Fruit fly (Drosophila melanogaster) whole organism, embryonic: Measurements from ENCODE around the gene Mco1.
A peak's percentile ranks its signal among the peaks of the same experiment; 100 is the strongest.

Source experiments
- Atf-2 ChIP-seq: fragments of 200-800 bp; sonication (Bioruptor generic); optimal IDR thresholded peaks from 2 replicates; lab custom pipeline; 2016; ENCODE audit warnings: missing biosample characterization, missing genetic modification characterization
- Atf3 ChIP-seq: fragments of 200-800 bp; sonication (Bioruptor generic); optimal IDR thresholded peaks from 3 replicates; lab custom pipeline; 2016; ENCODE audit warnings: missing biosample characterization, missing genetic modification characterization
- CG10147 ChIP-seq: fragments of 200-800 bp; sonication (Bioruptor generic); optimal IDR thresholded peaks from 2 replicates; lab custom pipeline; 2019; ENCODE audit warnings: missing biosample characterization, mild to moderate bottlenecking, missing genetic modification characterization, moderate library complexity
- CG1024 ChIP-seq: fragments of 200-800 bp; sonication (Bioruptor generic); IDR thresholded peaks from 2 replicates; pipeline ENCODE4 v1.3.6; 2022; ENCODE audit warnings: missing biosample characterization, missing genetic modification characterization
- CG10366 ChIP-seq: fragments of 200-800 bp; sonication (Bioruptor generic); IDR thresholded peaks from 2 replicates; pipeline ENCODE4 v1.3.6; 2022; ENCODE audit warnings: missing biosample characterization, missing genetic modification characterization
- CG10565 ChIP-seq: fragments of 200-800 bp; sonication (Bioruptor generic); optimal IDR thresholded peaks from 3 replicates; lab custom pipeline; 2016; ENCODE audit warnings: missing biosample characterization, mild to moderate bottlenecking, missing genetic modification characterization
- CG13775 ChIP-seq: fragments of 200-800 bp; sonication (Bioruptor generic); optimal IDR thresholded peaks from 3 replicates; lab custom pipeline; 2017; ENCODE audit warnings: missing biosample characterization, mild to moderate bottlenecking, missing genetic modification characterization
- CG13894 ChIP-seq: fragments of 200-800 bp; sonication (Bioruptor generic); optimal IDR thresholded peaks from 3 replicates; lab custom pipeline; 2018; ENCODE audit warnings: missing biosample characterization, mild to moderate bottlenecking, missing genetic modification characterization, moderate library complexity
- CG14965 ChIP-seq: fragments of 200-800 bp; sonication (Bioruptor generic); optimal IDR thresholded peaks from 2 replicates; lab custom pipeline; 2016; ENCODE audit warnings: missing biosample characterization, missing genetic modification characterization, borderline replicate concordance
- CG1529 ChIP-seq: fragments of 200-800 bp; sonication (Bioruptor generic); optimal IDR thresholded peaks from 3 replicates; lab custom pipeline; 2018; ENCODE audit warnings: missing biosample characterization, missing genetic modification characterization
- CG15696 ChIP-seq: fragments of 200-800 bp; sonication (Bioruptor generic); optimal IDR thresholded peaks from 2 replicates; lab custom pipeline; 2019; ENCODE audit warnings: missing biosample characterization, mild to moderate bottlenecking, missing genetic modification characterization, moderate library complexity
- CG1602 ChIP-seq: fragments of 200-800 bp; sonication (Bioruptor generic); optimal IDR thresholded peaks from 3 replicates; lab custom pipeline; 2016; ENCODE audit warnings: missing biosample characterization, missing genetic modification characterization
- CG16779 ChIP-seq: fragments of 200-800 bp; sonication (Bioruptor generic); IDR thresholded peaks from 2 replicates; pipeline ENCODE4 v1.3.6; 2022; ENCODE audit warnings: missing biosample characterization, missing genetic modification characterization
- CG17186 ChIP-seq: fragments of 200-800 bp; sonication (Bioruptor generic); optimal IDR thresholded peaks from 3 replicates; lab custom pipeline; 2017; ENCODE audit warnings: missing biosample characterization, missing genetic modification reagents, missing genetic modification characterization
- CG17328 ChIP-seq: fragments of 200-800 bp; sonication (Bioruptor generic); IDR thresholded peaks from 2 replicates; pipeline ENCODE4 v1.3.6; 2022; ENCODE audit warnings: missing biosample characterization, missing genetic modification characterization
- CG17361 ChIP-seq: fragments of 200-800 bp; sonication (Bioruptor generic); IDR thresholded peaks from 3 replicates; pipeline ENCODE4 v1.3.6; 2022; ENCODE audit warnings: missing biosample characterization, missing genetic modification characterization
- CG17912 ChIP-seq: fragments of 200-800 bp; sonication (Bioruptor generic); optimal IDR thresholded peaks from 2 replicates; lab custom pipeline; 2018; ENCODE audit warnings: missing biosample characterization, mild to moderate bottlenecking, missing genetic modification characterization
- CG18011 ChIP-seq: fragments of 200-800 bp; sonication (Bioruptor generic); optimal IDR thresholded peaks from 2 replicates; lab custom pipeline; 2017; ENCODE audit warnings: missing biosample characterization, missing genetic modification characterization, mild to moderate bottlenecking, moderate library complexity, missing genotype
- CG1832 ChIP-seq: fragments of 200-800 bp; sonication (Bioruptor generic); optimal IDR thresholded peaks from 2 replicates; lab custom pipeline; 2017; ENCODE audit warnings: missing biosample characterization, mild to moderate bottlenecking, missing genetic modification characterization, inconsistent platforms
- CG34376 ChIP-seq: fragments of 200-800 bp; sonication (Bioruptor generic); optimal IDR thresholded peaks from 2 replicates; lab custom pipeline; 2018; ENCODE audit warnings: missing biosample characterization, mild to moderate bottlenecking, missing genetic modification characterization
- CHES-1-like ChIP-seq: fragments of 200-800 bp; sonication (Bioruptor generic); optimal IDR thresholded peaks from 2 replicates; lab custom pipeline; 2016; ENCODE audit warnings: missing biosample characterization, missing genetic modification characterization
- Fer1 ChIP-seq: fragments of 200-800 bp; sonication (Bioruptor generic); optimal IDR thresholded peaks from 2 replicates; lab custom pipeline; 2017; ENCODE audit warnings: missing biosample characterization, mild to moderate bottlenecking, missing genetic modification characterization
- GATAe ChIP-seq: fragments of 200-800 bp; sonication (Bioruptor generic); conservative IDR thresholded peaks from 2 replicates; pipeline ENCODE4 v1.3.6; 2022; ENCODE audit warnings: missing biosample characterization, missing genetic modification characterization
- Gug ChIP-seq: fragments of 200-800 bp; sonication (Bioruptor generic); IDR thresholded peaks from 4 replicates; pipeline ENCODE4 v1.3.6; 2022; ENCODE audit warnings: missing biosample characterization, missing genetic modification characterization
- HHEX ChIP-seq: fragments of 200-800 bp; sonication (Bioruptor generic); optimal IDR thresholded peaks from 3 replicates; lab custom pipeline; 2017; ENCODE audit warnings: missing biosample characterization, mild to moderate bottlenecking, missing genetic modification characterization, missing genetic modification reagents
- HLH4C ChIP-seq: fragments of 200-800 bp; sonication (Bioruptor generic); IDR thresholded peaks from 3 replicates; pipeline ENCODE4 v1.3.6; 2022; ENCODE audit warnings: missing biosample characterization, missing genetic modification characterization; ENCODE audit not compliant: partially characterized antibody
- HmgZ ChIP-seq: fragments of 200-800 bp; sonication (Bioruptor generic); optimal IDR thresholded peaks from 2 replicates; lab custom pipeline; 2018; ENCODE audit warnings: missing biosample characterization, mild to moderate bottlenecking, missing genetic modification characterization
- Hmr ChIP-seq: fragments of 200-800 bp; sonication (Bioruptor generic); optimal IDR thresholded peaks from 3 replicates; lab custom pipeline; 2017; ENCODE audit warnings: mild to moderate bottlenecking, missing biosample characterization, missing genetic modification reagents, missing genetic modification characterization
- Hmx ChIP-seq: fragments of 200-800 bp; sonication (Bioruptor generic); optimal IDR thresholded peaks from 2 replicates; lab custom pipeline; 2016; ENCODE audit warnings: missing biosample characterization, missing genetic modification characterization
- Hsf ChIP-seq: fragments of 200-800 bp; sonication (Bioruptor generic); optimal IDR thresholded peaks from 3 replicates; lab custom pipeline; 2016; ENCODE audit warnings: missing biosample characterization, missing genetic modification characterization
- Kr ChIP-seq: fragments of 200-800 bp; sonication (Bioruptor generic); optimal IDR thresholded peaks from 2 replicates; lab custom pipeline; 2017; ENCODE audit warnings: missing biosample characterization, mild to moderate bottlenecking, missing genetic modification characterization
- Ravus ChIP-seq: fragments of 200-800 bp; sonication (Bioruptor generic); IDR thresholded peaks from 2 replicates; pipeline ENCODE4 v1.3.6; 2022; ENCODE audit warnings: missing biosample characterization, missing genetic modification characterization
- Xbp1 ChIP-seq: fragments of 200-800 bp; sonication (Bioruptor generic); optimal IDR thresholded peaks from 3 replicates; lab custom pipeline; 2016; ENCODE audit warnings: missing biosample characterization, mild to moderate bottlenecking, missing genetic modification characterization
- bowl ChIP-seq: fragments of 200-800 bp; sonication (Bioruptor generic); IDR thresholded peaks from 2 replicates; pipeline ENCODE4 v1.3.6; 2022; ENCODE audit warnings: missing biosample characterization, missing genetic modification characterization
- da ChIP-seq: fragments of 200-800 bp; sonication (Bioruptor generic); optimal IDR thresholded peaks from 2 replicates; lab custom pipeline; 2016; ENCODE audit warnings: missing biosample characterization, missing genetic modification characterization
- dati ChIP-seq: fragments of 200-800 bp; sonication (Bioruptor generic); IDR thresholded peaks from 2 replicates; pipeline ENCODE4 v1.3.6; 2022; ENCODE audit warnings: missing biosample characterization, missing genetic modification characterization
- fd3F ChIP-seq: fragments of 200-800 bp; sonication (Bioruptor generic); optimal IDR thresholded peaks from 2 replicates; lab custom pipeline; 2018; ENCODE audit warnings: missing biosample characterization, mild to moderate bottlenecking, missing genetic modification characterization, moderate library complexity
- fd96Cb ChIP-seq: fragments of 200-800 bp; sonication (Bioruptor generic); optimal IDR thresholded peaks from 2 replicates; lab custom pipeline; 2018; ENCODE audit warnings: missing biosample characterization, mild to moderate bottlenecking, missing genetic modification characterization, moderate library complexity
- gro ChIP-seq: fragments of 200-800 bp; sonication (Bioruptor generic); optimal IDR thresholded peaks from 2 replicates; lab custom pipeline; 2016; ENCODE audit warnings: missing biosample characterization, missing genetic modification characterization
- gt ChIP-seq: fragments of 200-800 bp; sonication (Bioruptor generic); IDR thresholded peaks from 2 replicates; pipeline ENCODE4 v1.3.6; 2022; ENCODE audit warnings: missing biosample characterization, missing genetic modification characterization
- pan ChIP-seq, 4 experiments: fragments of >200 bp in 3 of 4; fragments of 200-800 bp in 1 of 4; sonication (Bioruptor generic) in 1 of 4; optimal IDR thresholded peaks in 3 of 4; IDR thresholded peaks in 1 of 4; 2 replicates each; pipeline versions ENCODE4 v1.3.6 to Lab custom; 2017 to 2022; ENCODE audit warnings: missing biosample characterization in 2 of 4, missing genetic modification characterization in 2 of 4, mixed read lengths in 1 of 4
- peb ChIP-seq: fragments of 200-800 bp; sonication (Bioruptor generic); IDR thresholded peaks from 2 replicates; pipeline ENCODE4 v1.3.6; 2022; ENCODE audit warnings: missing biosample characterization, missing genetic modification characterization
- ro ChIP-seq: fragments of 200-800 bp; sonication (Bioruptor generic); IDR thresholded peaks from 2 replicates; pipeline ENCODE4 v1.3.6; 2022; ENCODE audit warnings: missing biosample characterization, missing genetic modification characterization
- salm ChIP-seq: fragments of 200-800 bp; sonication (Bioruptor generic); optimal IDR thresholded peaks from 2 replicates; lab custom pipeline; 2018; ENCODE audit warnings: missing biosample characterization, mild to moderate bottlenecking, missing genetic modification characterization
- slbo ChIP-seq: fragments of 200-800 bp; sonication (Bioruptor generic); IDR thresholded peaks from 2 replicates; pipeline ENCODE4 v1.3.6; 2022; ENCODE audit warnings: missing biosample characterization, missing genetic modification characterization
- sqz ChIP-seq: fragments of 200-800 bp; sonication (Bioruptor generic); optimal IDR thresholded peaks from 3 replicates; lab custom pipeline; 2018; ENCODE audit warnings: missing biosample characterization, mild to moderate bottlenecking, missing genetic modification characterization
- ssp ChIP-seq: fragments of 200-800 bp; sonication (Bioruptor generic); IDR thresholded peaks from 2 replicates; pipeline ENCODE4 v1.3.6; 2022; ENCODE audit warnings: missing biosample characterization, missing genetic modification characterization
- vfl ChIP-seq: fragments of 200-800 bp; sonication (Bioruptor generic); optimal IDR thresholded peaks from 2 replicates; lab custom pipeline; 2016; ENCODE audit warnings: missing biosample characterization, missing genetic modification characterization
- vvl ChIP-seq: fragments of 200-800 bp; sonication (Bioruptor generic); IDR thresholded peaks from 2 replicates; pipeline ENCODE4 v1.3.6; 2022; ENCODE audit warnings: missing biosample characterization, missing genetic modification characterization

Gene Mco1

dm6 chr2L:9430992-9431602 lies 14.7 kb downstream of the Mco1 start, which contains the start of the genes FucTB and scat (continued):
- TF ChIP-seq Atf3 (GFP tag; lab: Kevin White, UChicago) (peak; percentile 58), dati (GFP tag; lab: Robert Waterston, UW) (peak; percentile 57; the same call in 1 of the 2 replicates), gt (GFP tag; lab: Robert Waterston, UW) (peak; percentile 89), fd3F (peak; percentile 89), HHEX (peak; percentile 87), salm (peak; percentile 51), pan (optimal IDR thresholded peaks at IDR 0.05; lab: Kevin White, UChicago) (no peak), pan (GFP tag; optimal IDR thresholded peaks at IDR 0.05 in 1 of 2, IDR thresholded peaks at IDR 0.05 in 1 of 2) (peak in 1 of 2 experiments; percentile 90), CG17186 (GFP tag; lab: Kevin White, UChicago) (peak; percentile 22), CG13894 (tag; lab: Kevin White, UChicago) (peak; percentile 82), CG1024 (GFP tag; lab: Robert Waterston, UW) (peak; percentile 56; the same call in 1 of the 2 replicates), Kr (GFP tag; lab: Kevin White, UChicago) (no peak), CG10565 (no peak), CG34376 (peak; percentile 39), CG17328 (GFP tag; lab: Robert Waterston, UW) (peak; percentile 86), CG1602 (GFP tag; lab: Kevin White, UChicago) (peak; percentile 94), CG17361 (GFP tag; lab: Robert Waterston, UW) (peak; percentile 98), HLH4C (GFP tag; lab: Robert Waterston, UW) (peak; percentile 61; the same call in 2 of the 3 replicates), sqz (GFP tag; lab: Kevin White, UChicago) (no peak), CG1529 (peak; percentile 70), CG15696 (tag; lab: Kevin White, UChicago) (peak; percentile 97), Hsf (GFP tag; lab: Kevin White, UChicago) (peak; percentile 80), CG16779 (GFP tag; lab: Robert Waterston, UW) (no peak), fd96Cb (tag; lab: Kevin White, UChicago) (peak; percentile 89), gro (GFP tag; lab: Kevin White, UChicago) (peak; percentile 7), Fer1 (GFP tag; lab: Kevin White, UChicago) (peak; percentile 86), CG10147 (GFP tag; lab: Kevin White, UChicago) (peak; percentile 89), Hmx (no peak), GATAe (peak; percentile 67), slbo (GFP tag; lab: Robert Waterston, UW) (peak; percentile 96), Hmr (GFP tag; lab: Kevin White, UChicago) (peak; percentile 90), Gug (GFP tag; lab: Robert Waterston, UW) (peak; percentile 96), Ravus (GFP tag; lab: Robert Waterston, UW) (peak; percentile 52), CG14965 (GFP tag; lab: Kevin White, UChicago) (no peak), CG18011 (peak; percentile 67), HmgZ (peak; percentile 71), ssp (GFP tag; lab: Robert Waterston, UW) (peak; percentile 90), vvl (GFP tag; lab: Robert Waterston, UW) (peak; percentile 92), CG1832 (GFP tag; lab: Kevin White, UChicago) (no peak), peb (GFP tag; lab: Robert Waterston, UW) (peak; percentile 73), da (GFP tag; lab: Kevin White, UChicago) (no peak), ro (GFP tag; lab: Robert Waterston, UW) (peak; percentile 77), Xbp1 (GFP tag; lab: Kevin White, UChicago) (peak; percentile 96), vfl (GFP tag; lab: Kevin White, UChicago) (peak; percentile 82), CG13775 (peak; percentile 98), bowl (peak; percentile 55; the same call in 1 of the 2 replicates), Atf-2 (peak; percentile 29), CG17912 (peak; percentile 73), CG10366 (GFP tag; lab: Robert Waterston, UW) (peak; percentile 89), CHES-1-like (GFP tag; lab: Kevin White, UChicago) (peak; percentile 55)
